Worm (Caenorhabditis elegans): ENCODE results near the gene ptr-22.

- TF ChIP-seq nhr-76 (tag; optimal IDR thresholded peaks at IDR 0.05) (no peak), elt-1 (tag; optimal IDR thresholded peaks at IDR 0.05; ENCODE audit: borderline replicate concordance, insufficient read depth) (no peak), elt-3 (tag; optimal IDR thresholded peaks at IDR 0.05) (no peak), mep-1 (tag; optimal IDR thresholded peaks at IDR 0.05) (no peak), nhr-12 (tag; optimal IDR thresholded peaks at IDR 0.05) (no peak), nhr-28 (tag; optimal IDR thresholded peaks at IDR 0.05) (no peak), unc-120 (tag; optimal IDR thresholded peaks at IDR 0.05; ENCODE audit: poor library complexity, severe bottlenecking) (no peak), unc-62 (GFP tag; optimal IDR thresholded peaks at IDR 0.05) (no peak), ztf-11 (tag; optimal IDR thresholded peaks at IDR 0.05) (no peak), blmp-1 (tag; optimal IDR thresholded peaks at IDR 0.05) (no peak)
Measured at ce11 chrV:18912555-18912954, 18.6 kb downstream of the ptr-22 start.
